Fruit fly (Drosophila melanogaster) whole organism, prepupa: ENCODE data around the gene wit.

ENCODE experiments used
- Blimp-1 ChIP-seq: fragments of 200-800 bp; sonication (Bioruptor generic); optimal IDR thresholded peaks from 3 replicates; lab custom pipeline; 2017; ENCODE audit warnings: missing biosample characterization, missing genetic modification characterization, mild to moderate bottlenecking, moderate library complexity, missing genetic modification reagents
- CG10631 ChIP-seq: fragments of 200-800 bp; sonication (Bioruptor generic); optimal IDR thresholded peaks from 2 replicates; lab custom pipeline; 2016; ENCODE audit warnings: missing biosample characterization, missing genetic modification characterization
- CG11762 ChIP-seq: fragments of 200-800 bp; sonication (Bioruptor generic); optimal IDR thresholded peaks from 3 replicates; lab custom pipeline; 2016; ENCODE audit warnings: missing biosample characterization, missing genetic modification characterization; ENCODE audit not compliant: insufficient read depth
- CG11902 ChIP-seq: fragments of 200-800 bp; sonication (Bioruptor generic); optimal IDR thresholded peaks from 3 replicates; lab custom pipeline; 2016; ENCODE audit warnings: missing biosample characterization, missing genetic modification characterization
- CG1621 ChIP-seq: fragments of 200-800 bp; sonication (Bioruptor generic); optimal IDR thresholded peaks from 3 replicates; lab custom pipeline; 2018; ENCODE audit warnings: missing biosample characterization, mild to moderate bottlenecking, missing genetic modification characterization
- CG16779 ChIP-seq: fragments of 200-800 bp; sonication (Bioruptor generic); optimal IDR thresholded peaks from 3 replicates; lab custom pipeline; 2017; ENCODE audit warnings: missing biosample characterization, mild to moderate bottlenecking, missing genetic modification characterization
- CG3032 ChIP-seq: fragments of 200-800 bp; optimal IDR thresholded peaks from 2 replicates; lab custom pipeline; 2019; ENCODE audit warnings: missing biosample characterization, mild to moderate bottlenecking, missing genetic modification characterization, moderate library complexity
- CG31627 ChIP-seq: fragments of 200-800 bp; sonication (Bioruptor generic); optimal IDR thresholded peaks from 3 replicates; lab custom pipeline; 2016; ENCODE audit warnings: missing biosample characterization, missing genetic modification characterization
- CG32006 ChIP-seq: fragments of 200-800 bp; sonication (Bioruptor generic); optimal IDR thresholded peaks from 3 replicates; lab custom pipeline; 2017; ENCODE audit warnings: missing biosample characterization, mild to moderate bottlenecking, missing genetic modification characterization
- CG34406 ChIP-seq: fragments of 200-800 bp; sonication (Bioruptor generic); optimal IDR thresholded peaks from 3 replicates; lab custom pipeline; 2016; ENCODE audit warnings: missing biosample characterization, missing genetic modification characterization
- CG3919 ChIP-seq: fragments of 200-800 bp; sonication (Bioruptor generic); optimal IDR thresholded peaks from 3 replicates; lab custom pipeline; 2016; ENCODE audit warnings: missing biosample characterization, missing genetic modification characterization
- CG4318 ChIP-seq: fragments of 200-800 bp; sonication (Bioruptor generic); optimal IDR thresholded peaks from 3 replicates; lab custom pipeline; 2017; ENCODE audit warnings: missing biosample characterization, mild to moderate bottlenecking, missing genetic modification characterization
- CG6163 ChIP-seq: fragments of 200-800 bp; sonication (Bioruptor generic); IDR thresholded peaks from 3 replicates; pipeline ENCODE4 v1.3.6; 2022; ENCODE audit warnings: missing biosample characterization, missing genetic modification characterization
- CG6276 ChIP-seq: fragments of 200-800 bp; sonication (Bioruptor generic); optimal IDR thresholded peaks from 2 replicates; lab custom pipeline; 2017; ENCODE audit warnings: missing biosample characterization, mild to moderate bottlenecking, missing genetic modification characterization
- CG6792 ChIP-seq: fragments of 200-800 bp; sonication (Bioruptor generic); optimal IDR thresholded peaks from 3 replicates; lab custom pipeline; 2016; ENCODE audit warnings: missing biosample characterization, missing genetic modification characterization
- CG6808 ChIP-seq: fragments of 200-800 bp; sonication (Bioruptor generic); optimal IDR thresholded peaks from 3 replicates; lab custom pipeline; 2017; ENCODE audit warnings: missing biosample characterization, missing genetic modification characterization, mild to moderate bottlenecking, moderate library complexity, missing genetic modification reagents
- CG6854 ChIP-seq: fragments of 200-800 bp; sonication (Bioruptor generic); optimal IDR thresholded peaks from 2 replicates; lab custom pipeline; 2017; ENCODE audit warnings: missing biosample characterization, mild to moderate bottlenecking, missing genetic modification characterization
- CG8119 ChIP-seq: fragments of 200-800 bp; sonication (Bioruptor generic); IDR thresholded peaks from 3 replicates; pipeline ENCODE4 v1.3.6; 2022; ENCODE audit warnings: missing biosample characterization, missing genetic modification characterization
- CG8319 ChIP-seq: fragments of 200-800 bp; sonication (Bioruptor generic); optimal IDR thresholded peaks from 3 replicates; lab custom pipeline; 2016; ENCODE audit warnings: missing biosample characterization, missing genetic modification characterization
- CG8632 ChIP-seq: fragments of 200-800 bp; sonication (Bioruptor generic); optimal IDR thresholded peaks from 3 replicates; lab custom pipeline; 2016; ENCODE audit warnings: missing biosample characterization, missing genetic modification characterization
- CG9139 ChIP-seq: fragments of 200-800 bp; sonication (Bioruptor generic); optimal IDR thresholded peaks from 3 replicates; lab custom pipeline; 2017; ENCODE audit warnings: missing biosample characterization, mild to moderate bottlenecking, missing genetic modification characterization
- Eip75B ChIP-seq: fragments of 200-800 bp; sonication (Bioruptor generic); optimal IDR thresholded peaks from 3 replicates; lab custom pipeline; 2016; ENCODE audit warnings: missing biosample characterization, missing genetic modification characterization
- Eip78C ChIP-seq: fragments of 200-800 bp; sonication (Bioruptor generic); peaks from one replicate; lab custom pipeline; 2016; ENCODE audit warnings: missing biosample characterization, missing genetic modification characterization
- Eip93F ChIP-seq: fragments of 200-800 bp; sonication (Bioruptor generic); optimal IDR thresholded peaks from 2 replicates; lab custom pipeline; 2016; ENCODE audit warnings: missing biosample characterization, mild to moderate bottlenecking, missing genetic modification characterization
- Ets21C ChIP-seq: fragments of 200-800 bp; sonication (Bioruptor generic); optimal IDR thresholded peaks from 3 replicates; lab custom pipeline; 2016; ENCODE audit warnings: missing biosample characterization, missing genetic modification characterization
- Ets96B ChIP-seq: fragments of 200-800 bp; optimal IDR thresholded peaks from 2 replicates; lab custom pipeline; 2019; ENCODE audit warnings: missing biosample characterization, mild to moderate bottlenecking, missing genetic modification characterization, moderate library complexity
- Gug ChIP-seq: fragments of 200-800 bp; sonication (Bioruptor generic); IDR thresholded peaks from 2 replicates; pipeline ENCODE4 v1.3.6; 2022; ENCODE audit warnings: missing biosample characterization, missing genetic modification characterization
- Hr39 ChIP-seq: fragments of 200-800 bp; sonication (Bioruptor generic); optimal IDR thresholded peaks from 2 replicates; lab custom pipeline; 2016; ENCODE audit warnings: missing biosample characterization, missing genetic modification characterization
- Hr4 ChIP-seq: fragments of 200-800 bp; sonication (Bioruptor generic); optimal IDR thresholded peaks from 3 replicates; lab custom pipeline; 2016; ENCODE audit warnings: missing biosample characterization, missing genetic modification characterization
- Met ChIP-seq: fragments of 200-800 bp; sonication (Bioruptor generic); optimal IDR thresholded peaks from 3 replicates; lab custom pipeline; 2016; ENCODE audit warnings: missing biosample characterization, missing genetic modification characterization
- OdsH ChIP-seq: fragments of 200-800 bp; sonication (Bioruptor generic); optimal IDR thresholded peaks from 3 replicates; lab custom pipeline; 2016; ENCODE audit warnings: missing biosample characterization, missing genetic modification characterization
- Smox ChIP-seq: fragments of 200-800 bp; sonication (Bioruptor generic); optimal IDR thresholded peaks from 3 replicates; lab custom pipeline; 2016; ENCODE audit warnings: missing biosample characterization, missing genetic modification characterization
- Sox102F ChIP-seq: fragments of 200-800 bp; sonication (Bioruptor generic); optimal IDR thresholded peaks from 2 replicates; lab custom pipeline; 2016; ENCODE audit warnings: missing biosample characterization, mild to moderate bottlenecking, missing genetic modification characterization
- Sox14 ChIP-seq: fragments of 200-800 bp; sonication (Bioruptor generic); optimal IDR thresholded peaks from 3 replicates; lab custom pipeline; 2016; ENCODE audit warnings: missing biosample characterization, missing genetic modification characterization
- Sox15 ChIP-seq: fragments of 200-800 bp; sonication (Bioruptor generic); optimal IDR thresholded peaks from 3 replicates; lab custom pipeline; 2016; ENCODE audit warnings: missing biosample characterization, missing genetic modification characterization
- achi ChIP-seq: fragments of 200-800 bp; sonication (Bioruptor generic); optimal IDR thresholded peaks from 3 replicates; lab custom pipeline; 2016; ENCODE audit warnings: missing biosample characterization, missing genetic modification characterization
- acj6 ChIP-seq: fragments of 200-800 bp; sonication (Bioruptor generic); optimal IDR thresholded peaks from 3 replicates; lab custom pipeline; 2016; ENCODE audit warnings: missing biosample characterization, missing genetic modification characterization
- cyc ChIP-seq: fragments of 200-800 bp; sonication (Bioruptor generic); optimal IDR thresholded peaks from 3 replicates; lab custom pipeline; 2016; ENCODE audit warnings: missing biosample characterization, missing genetic modification characterization
- dac ChIP-seq: fragments of 200-800 bp; sonication (Bioruptor generic); optimal IDR thresholded peaks from 2 replicates; lab custom pipeline; 2017; ENCODE audit warnings: missing biosample characterization, mild to moderate bottlenecking, missing genetic modification characterization
- dsx ChIP-seq: fragments of 200-800 bp; optimal IDR thresholded peaks from 3 replicates; lab custom pipeline; 2019; ENCODE audit warnings: missing biosample characterization, mild to moderate bottlenecking, missing genetic modification characterization, moderate library complexity; ENCODE audit not compliant: poor library complexity, severe bottlenecking
- eg ChIP-seq: fragments of 200-800 bp; sonication (Bioruptor generic); IDR thresholded peaks from 3 replicates; pipeline ENCODE4 v1.3.6; 2022; ENCODE audit warnings: missing biosample characterization, missing genetic modification characterization
- esn ChIP-seq: fragments of 200-800 bp; sonication (Bioruptor generic); optimal IDR thresholded peaks from 2 replicates; lab custom pipeline; 2016; ENCODE audit warnings: missing biosample characterization, mild to moderate bottlenecking, missing genetic modification characterization, moderate library complexity
- fd85E ChIP-seq: fragments of 200-800 bp; sonication (Bioruptor generic); optimal IDR thresholded peaks from 3 replicates; lab custom pipeline; 2016; ENCODE audit warnings: missing biosample characterization, missing genetic modification characterization
- fkh ChIP-seq: fragments of 200-800 bp; sonication (Bioruptor generic); optimal IDR thresholded peaks from 3 replicates; lab custom pipeline; 2017; ENCODE audit warnings: missing biosample characterization, mild to moderate bottlenecking, missing genetic modification characterization, moderate library complexity
- lz ChIP-seq: fragments of 200-800 bp; sonication (Bioruptor generic); optimal IDR thresholded peaks from 3 replicates; lab custom pipeline; 2016; ENCODE audit warnings: missing biosample characterization, missing genetic modification characterization
- net ChIP-seq: fragments of 200-800 bp; sonication (Bioruptor generic); optimal IDR thresholded peaks from 3 replicates; lab custom pipeline; 2016; ENCODE audit warnings: missing biosample characterization, missing genetic modification characterization
- pdm3 ChIP-seq: fragments of 200-800 bp; sonication (Bioruptor generic); optimal IDR thresholded peaks from 3 replicates; lab custom pipeline; 2016; ENCODE audit warnings: missing biosample characterization, missing genetic modification characterization
- spab ChIP-seq: fragments of 200-800 bp; sonication (Bioruptor generic); optimal IDR thresholded peaks from 2 replicates; lab custom pipeline; 2017; ENCODE audit warnings: missing biosample characterization, mild to moderate bottlenecking, missing genetic modification characterization, missing genetic modification reagents
- ss ChIP-seq, 2 experiments: fragments of 200-800 bp; sonication (Bioruptor generic); optimal IDR thresholded peaks; 2 replicates in 1 of 2; 3 replicates in 1 of 2; lab custom pipeline; 2017 to 2018; ENCODE audit warnings: mild to moderate bottlenecking in 2 of 2, missing biosample characterization in 2 of 2, missing genetic modification characterization in 2 of 2, moderate library complexity in 1 of 2
- svp ChIP-seq: fragments of 200-800 bp; sonication (Bioruptor generic); peaks from one replicate; lab custom pipeline; 2016; ENCODE audit warnings: missing biosample characterization, missing genetic modification characterization
- topi ChIP-seq: fragments of 200-800 bp; sonication (Bioruptor generic); optimal IDR thresholded peaks from 3 replicates; lab custom pipeline; 2016; ENCODE audit warnings: missing biosample characterization, missing genetic modification characterization
- vri ChIP-seq: fragments of 200-800 bp; sonication (Bioruptor generic); optimal IDR thresholded peaks from 3 replicates; lab custom pipeline; 2016; ENCODE audit warnings: missing biosample characterization, mild to moderate bottlenecking, missing genetic modification characterization

The wit gene

dm6 chr3L:4071561-4072049 is at the start of gene wit:
TSS of gene wit (minus strand) at chr3L:4071717.
- TF ChIP-seq dac (GFP tag; lab: Kevin White, UChicago) (no peak), CG34406 (GFP tag; lab: Kevin White, UChicago) (peak; percentile 13), pdm3 (GFP tag; lab: Kevin White, UChicago) (peak; percentile 40), Eip75B (GFP tag; lab: Kevin White, UChicago) (peak; percentile 14), Eip93F (GFP tag; lab: Kevin White, UChicago) (no peak), Smox (GFP tag; lab: Kevin White, UChicago) (peak; percentile 31), esn (GFP tag; lab: Kevin White, UChicago) (peak; percentile 38), Sox14 (GFP tag; lab: Kevin White, UChicago) (peak; percentile 29), vri (GFP tag; lab: Kevin White, UChicago) (peak; percentile 70), Sox15 (GFP tag; lab: Kevin White, UChicago) (no peak), achi (peak; percentile 24), CG6792 (peak; percentile 11), CG11762 (GFP tag; lab: Kevin White, UChicago) (no peak), acj6 (GFP tag; lab: Kevin White, UChicago) (no peak), Eip78C (GFP tag; lab: Kevin White, UChicago) (peak; percentile 75), CG6808 (GFP tag; lab: Kevin White, UChicago) (no peak), spab (no peak), svp (GFP tag; lab: Kevin White, UChicago) (peak; percentile 85), CG3919 (peak; percentile 63), Met (GFP tag; lab: Kevin White, UChicago) (peak; percentile 45), CG3032 (tag; lab: Kevin White, UChicago) (no peak), Ets21C (GFP tag; lab: Kevin White, UChicago) (no peak), cyc (GFP tag; lab: Kevin White, UChicago) (no peak), CG4318 (GFP tag; lab: Kevin White, UChicago) (no peak), fkh (GFP tag; lab: Kevin White, UChicago) (peak; percentile 21), CG11902 (GFP tag; lab: Kevin White, UChicago) (no peak), CG16779 (tag; lab: Kevin White, UChicago) (peak; percentile 52), Blimp-1 (GFP tag; lab: Kevin White, UChicago) (no peak), CG6163 (peak; percentile 55; the same call in 1 of the 3 replicates), CG6276 (peak; percentile 58), Hr4 (GFP tag; lab: Kevin White, UChicago) (peak; percentile 56), Hr39 (GFP tag; lab: Kevin White, UChicago) (peak; percentile 3), CG32006 (GFP tag; lab: Kevin White, UChicago) (peak; percentile 13), CG1621 (tag; lab: Kevin White, UChicago) (peak; percentile 44), CG8319 (GFP tag; lab: Kevin White, UChicago) (no peak), Sox102F (GFP tag; lab: Kevin White, UChicago) (peak; percentile 80), topi (GFP tag; lab: Kevin White, UChicago) (peak; percentile 10), ss (GFP tag; optimal IDR thresholded peaks at IDR 0.05; lab: Kevin White, UChicago) (peak; percentile 35 to 43), CG31627 (GFP tag; lab: Kevin White, UChicago) (no peak), CG8632 (GFP tag; lab: Kevin White, UChicago) (no peak), CG9139 (peak; percentile 52), dsx (GFP tag; lab: Kevin White, UChicago) (peak; percentile 32), CG10631 (GFP tag; lab: Kevin White, UChicago) (no peak), CG8119 (GFP tag; lab: Robert Waterston, UW) (peak; percentile 67), fd85E (GFP tag; lab: Kevin White, UChicago) (no peak), net (GFP tag; lab: Kevin White, UChicago) (peak; percentile 38), Ets96B (tag; lab: Kevin White, UChicago) (no peak), eg (peak; percentile 65; the same call in 2 of the 3 replicates), Gug (GFP tag; lab: Robert Waterston, UW) (no peak), CG6854 (GFP tag; lab: Kevin White, UChicago) (peak; percentile 87), OdsH (peak; percentile 5), lz (GFP tag; lab: Kevin White, UChicago) (peak; percentile 24)
